Fruit fly (Drosophila melanogaster) whole organism, embryonic: Measurements from ENCODE around the gene PIG-U.

Source experiments
- Asciz ChIP-seq: fragments of 200-800 bp; sonication (Bioruptor generic); optimal IDR thresholded peaks from 2 replicates; lab custom pipeline; 2017; ENCODE audit warnings: missing biosample characterization, mild to moderate bottlenecking, missing genetic modification characterization, missing genetic modification reagents
- Bdp1 ChIP-seq: fragments of 200-800 bp; sonication (Bioruptor generic); optimal IDR thresholded peaks from 3 replicates; lab custom pipeline; 2016; ENCODE audit warnings: missing biosample characterization, missing genetic modification characterization
- Blimp-1 ChIP-seq: fragments of 200-800 bp; sonication (Bioruptor generic); optimal IDR thresholded peaks from 3 replicates; lab custom pipeline; 2018; ENCODE audit warnings: missing biosample characterization, missing genetic modification characterization, mild to moderate bottlenecking, moderate library complexity, missing genetic modification reagents
- CG10462 ChIP-seq: fragments of 200-800 bp; sonication (Bioruptor generic); optimal IDR thresholded peaks from 2 replicates; lab custom pipeline; 2016; ENCODE audit warnings: missing biosample characterization, missing genetic modification characterization
- CG11504 ChIP-seq: fragments of 200-800 bp; sonication (Bioruptor generic); optimal IDR thresholded peaks from 3 replicates; lab custom pipeline; 2019; ENCODE audit warnings: missing biosample characterization, mild to moderate bottlenecking, missing genetic modification characterization, moderate library complexity
- CG11560 ChIP-seq: fragments of 200-800 bp; sonication (Bioruptor generic); IDR thresholded peaks from 3 replicates; pipeline ENCODE4 v1.3.6; 2022; ENCODE audit warnings: missing biosample characterization, missing genetic modification characterization
- CG12942 ChIP-seq: fragments of 200-800 bp; sonication (Bioruptor generic); optimal IDR thresholded peaks from 3 replicates; lab custom pipeline; 2016; ENCODE audit warnings: missing biosample characterization, missing genetic modification characterization
- CG1529 ChIP-seq: fragments of 200-800 bp; sonication (Bioruptor generic); optimal IDR thresholded peaks from 3 replicates; lab custom pipeline; 2018; ENCODE audit warnings: missing biosample characterization, missing genetic modification characterization
- CG17328 ChIP-seq: fragments of 200-800 bp; sonication (Bioruptor generic); IDR thresholded peaks from 2 replicates; pipeline ENCODE4 v1.3.6; 2022; ENCODE audit warnings: missing biosample characterization, missing genetic modification characterization
- CG17361 ChIP-seq: fragments of 200-800 bp; sonication (Bioruptor generic); IDR thresholded peaks from 3 replicates; pipeline ENCODE4 v1.3.6; 2022; ENCODE audit warnings: missing biosample characterization, missing genetic modification characterization
- CG31224 ChIP-seq: fragments of 200-800 bp; sonication (Bioruptor generic); IDR thresholded peaks from 2 replicates; pipeline ENCODE4 v1.3.6; 2022; ENCODE audit warnings: missing biosample characterization, missing genetic modification characterization
- CG3163 ChIP-seq: fragments of 200-800 bp; sonication (Bioruptor generic); optimal IDR thresholded peaks from 3 replicates; lab custom pipeline; 2016; ENCODE audit warnings: missing biosample characterization, missing genetic modification characterization
- CG33213 ChIP-seq: fragments of 200-800 bp; sonication (Bioruptor generic); optimal IDR thresholded peaks from 3 replicates; lab custom pipeline; 2016; ENCODE audit warnings: missing biosample characterization, missing genetic modification characterization
- CG3407 ChIP-seq: fragments of 200-800 bp; sonication (Bioruptor generic); optimal IDR thresholded peaks from 2 replicates; lab custom pipeline; 2018; ENCODE audit warnings: missing biosample characterization, mild to moderate bottlenecking, missing genetic modification characterization
- CG34224 ChIP-seq: fragments of 200-800 bp; sonication (Bioruptor generic); IDR thresholded peaks from 3 replicates; pipeline ENCODE4 v1.3.6; 2022; ENCODE audit warnings: missing biosample characterization, missing genetic modification characterization; ENCODE audit not compliant: partially characterized antibody
- CG34376 ChIP-seq: fragments of 200-800 bp; sonication (Bioruptor generic); optimal IDR thresholded peaks from 2 replicates; lab custom pipeline; 2018; ENCODE audit warnings: missing biosample characterization, mild to moderate bottlenecking, missing genetic modification characterization
- CG5180 ChIP-seq: fragments of 200-800 bp; sonication (Bioruptor generic); optimal IDR thresholded peaks from 3 replicates; lab custom pipeline; 2017; ENCODE audit warnings: missing biosample characterization, missing genetic modification characterization, mild to moderate bottlenecking, moderate library complexity, missing genetic modification reagents
- CG6813 ChIP-seq: fragments of 200-800 bp; sonication (Bioruptor generic); optimal IDR thresholded peaks from 2 replicates; lab custom pipeline; 2017; ENCODE audit warnings: missing biosample characterization, missing genetic modification characterization, mild to moderate bottlenecking, moderate library complexity, missing genetic modification reagents
- CG7928 ChIP-seq: fragments of 200-800 bp; sonication (Bioruptor generic); optimal IDR thresholded peaks from 2 replicates; lab custom pipeline; 2017; ENCODE audit warnings: missing biosample characterization, mild to moderate bottlenecking, missing genetic modification characterization
- Dek ChIP-seq: fragments of 200-800 bp; sonication (Bioruptor generic); optimal IDR thresholded peaks from 3 replicates; lab custom pipeline; 2019; ENCODE audit warnings: missing biosample characterization, mild to moderate bottlenecking, missing genetic modification characterization, moderate library complexity
- Doc3 ChIP-seq: fragments of 200-800 bp; sonication (Bioruptor generic); IDR thresholded peaks from 3 replicates; pipeline ENCODE4 v1.3.6; 2022; ENCODE audit warnings: missing biosample characterization, missing genetic modification characterization; ENCODE audit not compliant: partially characterized antibody
- H15 ChIP-seq: fragments of 200-800 bp; sonication (Bioruptor generic); IDR thresholded peaks from 3 replicates; pipeline ENCODE4 v1.3.6; 2022; ENCODE audit warnings: missing biosample characterization, missing genetic modification characterization
- HLHmδ ChIP-seq: fragments of 200-800 bp; sonication (Bioruptor generic); optimal IDR thresholded peaks from 2 replicates; lab custom pipeline; 2018; ENCODE audit warnings: missing biosample characterization, mild to moderate bottlenecking, missing genetic modification characterization, moderate library complexity
- MESR4 ChIP-seq: fragments of 200-800 bp; sonication (Bioruptor generic); optimal IDR thresholded peaks from 2 replicates; lab custom pipeline; 2018; ENCODE audit warnings: missing biosample characterization, mild to moderate bottlenecking, missing genetic modification characterization, moderate library complexity
- Myb ChIP-seq: fragments of 200-800 bp; sonication (Bioruptor generic); optimal IDR thresholded peaks from 2 replicates; lab custom pipeline; 2016; ENCODE audit warnings: missing biosample characterization, missing genetic modification characterization
- PHDP ChIP-seq: fragments of 200-800 bp; sonication (Bioruptor generic); optimal IDR thresholded peaks from 3 replicates; lab custom pipeline; 2018; ENCODE audit warnings: missing biosample characterization, mild to moderate bottlenecking, missing genetic modification characterization, moderate library complexity
- Vsx1 ChIP-seq: fragments of 200-800 bp; sonication (Bioruptor generic); optimal IDR thresholded peaks from 2 replicates; lab custom pipeline; 2017; ENCODE audit warnings: missing biosample characterization, mild to moderate bottlenecking, missing genetic modification characterization, missing genetic modification reagents
- al ChIP-seq: fragments of 200-800 bp; sonication (Bioruptor generic); IDR thresholded peaks from 2 replicates; pipeline ENCODE4 v1.3.6; 2022; ENCODE audit warnings: missing biosample characterization, missing genetic modification characterization
- ase ChIP-seq: fragments of 200-800 bp; sonication (Bioruptor generic); IDR thresholded peaks from 3 replicates; pipeline ENCODE4 v1.3.6; 2022; ENCODE audit warnings: missing biosample characterization, missing genetic modification characterization
- bbx ChIP-seq: fragments of 200-800 bp; sonication (Bioruptor generic); IDR thresholded peaks from 2 replicates; pipeline ENCODE4 v1.3.6; 2022; ENCODE audit warnings: missing biosample characterization, missing genetic modification characterization; ENCODE audit not compliant: partially characterized antibody
- bsh ChIP-seq, 2 experiments: fragments of 200-800 bp; sonication (Bioruptor generic); optimal IDR thresholded peaks; 2 replicates each; lab custom pipeline; 2017 to 2018; ENCODE audit warnings: mild to moderate bottlenecking in 2 of 2, missing biosample characterization in 2 of 2, missing genetic modification characterization in 2 of 2, moderate library complexity in 1 of 2
- caup ChIP-seq: fragments of 200-800 bp; sonication (Bioruptor generic); optimal IDR thresholded peaks from 3 replicates; lab custom pipeline; 2017; ENCODE audit warnings: missing biosample characterization, mild to moderate bottlenecking, missing genetic modification characterization, moderate library complexity; ENCODE audit not compliant: severe bottlenecking
- chm ChIP-seq: fragments of 200-800 bp; sonication (Bioruptor generic); IDR thresholded peaks from 2 replicates; pipeline ENCODE4 v1.3.6; 2022; ENCODE audit warnings: missing biosample characterization, missing genetic modification characterization
- ci ChIP-seq: fragments of 200-800 bp; sonication (Bioruptor generic); IDR thresholded peaks from 3 replicates; pipeline ENCODE4 v1.3.6; 2022; ENCODE audit warnings: missing biosample characterization, missing genetic modification characterization
- crp ChIP-seq, 2 experiments: fragments of 200-800 bp; sonication (Bioruptor generic); optimal IDR thresholded peaks; 2 replicates in 1 of 2; 3 replicates in 1 of 2; lab custom pipeline; 2017; ENCODE audit warnings: missing biosample characterization in 2 of 2, missing genetic modification characterization in 2 of 2, mild to moderate bottlenecking in 1 of 2, moderate library complexity in 1 of 2
- dmrt11E ChIP-seq: fragments of 200-800 bp; sonication (Bioruptor generic); optimal IDR thresholded peaks from 3 replicates; lab custom pipeline; 2018; ENCODE audit warnings: missing biosample characterization, mild to moderate bottlenecking, missing genetic modification characterization, moderate library complexity
- dpn ChIP-seq, 2 experiments: fragments of 200-800 bp; sonication (Bioruptor generic); optimal IDR thresholded peaks; 3 replicates each; lab custom pipeline; 2016; ENCODE audit warnings: missing biosample characterization in 2 of 2, missing genetic modification characterization in 2 of 2
- mld ChIP-seq: fragments of 200-800 bp; sonication (Bioruptor generic); IDR thresholded peaks from 3 replicates; pipeline ENCODE4 v1.3.6; 2022; ENCODE audit warnings: missing biosample characterization, missing genetic modification characterization; ENCODE audit not compliant: partially characterized antibody
- nerfin-1 ChIP-seq: fragments of 200-800 bp; sonication (Bioruptor generic); optimal IDR thresholded peaks from 3 replicates; lab custom pipeline; 2019; ENCODE audit warnings: missing biosample characterization, mild to moderate bottlenecking, missing genetic modification characterization, moderate library complexity
- odd ChIP-seq: fragments of 200-800 bp; sonication (Bioruptor generic); optimal IDR thresholded peaks from 2 replicates; lab custom pipeline; 2017; ENCODE audit warnings: missing biosample characterization, mild to moderate bottlenecking, missing genetic modification characterization
- pb ChIP-seq: fragments of 200-800 bp; sonication (Bioruptor generic); optimal IDR thresholded peaks from 3 replicates; lab custom pipeline; 2016; ENCODE audit warnings: missing biosample characterization, missing genetic modification characterization
- pfk ChIP-seq: fragments of 200-800 bp; sonication (Bioruptor generic); optimal IDR thresholded peaks from 2 replicates; lab custom pipeline; 2018; ENCODE audit warnings: missing biosample characterization, mild to moderate bottlenecking, missing genetic modification characterization, moderate library complexity
- slou ChIP-seq: fragments of 200-800 bp; sonication (Bioruptor generic); optimal IDR thresholded peaks from 3 replicates; lab custom pipeline; 2016; ENCODE audit warnings: missing biosample characterization, missing genetic modification characterization
- slp2 ChIP-seq: fragments of 200-800 bp; sonication (Bioruptor generic); optimal IDR thresholded peaks from 2 replicates; lab custom pipeline; 2016; ENCODE audit warnings: missing biosample characterization, missing genetic modification characterization
- sr ChIP-seq: fragments of 200-800 bp; sonication (Bioruptor generic); IDR thresholded peaks from 3 replicates; pipeline ENCODE4 v1.3.6; 2022; ENCODE audit warnings: missing biosample characterization, missing genetic modification characterization
- stwl ChIP-seq: fragments of 200-800 bp; sonication (Bioruptor generic); optimal IDR thresholded peaks from 3 replicates; lab custom pipeline; 2018; ENCODE audit warnings: missing biosample characterization, mild to moderate bottlenecking, missing genetic modification characterization, moderate library complexity
- vnd ChIP-seq: fragments of 200-800 bp; sonication (Bioruptor generic); IDR thresholded peaks from 3 replicates; pipeline ENCODE4 v1.3.6; 2022; ENCODE audit warnings: missing biosample characterization, missing genetic modification characterization; ENCODE audit not compliant: partially characterized antibody

PIG-U gene

DNA sequence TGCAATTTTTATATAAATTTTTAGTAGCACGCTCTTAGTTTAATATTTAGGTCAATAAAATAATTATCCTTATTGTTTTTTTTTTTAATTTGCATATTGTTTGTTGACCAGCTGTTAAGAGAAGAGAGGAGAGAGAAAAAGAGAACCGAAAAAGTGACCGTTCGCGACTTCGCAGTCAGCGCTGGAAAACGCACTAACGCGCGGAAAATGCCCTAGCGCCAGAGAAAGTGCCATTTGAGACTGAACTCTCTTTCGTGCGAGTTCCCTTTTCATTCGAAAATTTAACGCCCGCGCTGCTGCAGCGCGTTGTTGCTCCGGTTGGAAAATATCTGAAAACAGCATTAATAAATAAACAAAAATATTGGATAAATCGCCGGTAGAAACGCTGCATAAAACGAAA lies 28.2 kb downstream of the PIG-U start (continued):
- TF ChIP-seq crp (GFP tag; optimal IDR thresholded peaks at IDR 0.05; lab: Kevin White, UChicago) (peak in 1 of 2 experiments; percentile 21), slp2 (GFP tag; lab: Kevin White, UChicago) (no peak), H15 (GFP tag; lab: Robert Waterston, UW) (no peak), Asciz (GFP tag; lab: Kevin White, UChicago) (peak; percentile 31), slou (no peak), dpn (GFP tag; optimal IDR thresholded peaks at IDR 0.05; lab: Kevin White, UChicago) (peak in 1 of 2 experiments; percentile 24), Dek (tag; lab: Kevin White, UChicago) (peak; percentile 2), CG6813 (GFP tag; lab: Kevin White, UChicago) (no peak), PHDP (peak; percentile 15), vnd (GFP tag; lab: Robert Waterston, UW) (no peak), CG34376 (peak; percentile 14), CG31224 (no peak), nerfin-1 (tag; lab: Kevin White, UChicago) (no peak), CG5180 (GFP tag; lab: Kevin White, UChicago) (no peak), HLHmδ (GFP tag; lab: Kevin White, UChicago) (peak; percentile 92), mld (no peak), Doc3 (GFP tag; lab: Robert Waterston, UW) (no peak), ci (GFP tag; lab: Robert Waterston, UW) (peak; percentile 80; the same call in 2 of the 3 replicates), bsh (GFP tag; optimal IDR thresholded peaks at IDR 0.05; lab: Kevin White, UChicago) (no peak), CG11560 (tag; lab: Robert Waterston, UW) (no peak), chm (GFP tag; lab: Robert Waterston, UW) (peak; percentile 86), Bdp1 (GFP tag; lab: Kevin White, UChicago) (peak; percentile 28), CG34224 (GFP tag; lab: Robert Waterston, UW) (peak; percentile 34; the same call in 2 of the 3 replicates), CG33213 (GFP tag; lab: Kevin White, UChicago) (peak; percentile 38), CG17328 (0 out of 2 replicates have a peak, but pooled peaks have one; percentile 8), CG12942 (no peak), dmrt11E (tag; lab: Kevin White, UChicago) (no peak), bbx (peak; percentile 65), Blimp-1 (GFP tag; lab: Kevin White, UChicago) (no peak), CG11504 (tag; lab: Kevin White, UChicago) (no peak), pfk (peak; percentile 87), CG10462 (GFP tag; lab: Kevin White, UChicago) (no peak), Myb (GFP tag; lab: Kevin White, UChicago) (peak; percentile 1), CG7928 (GFP tag; lab: Kevin White, UChicago) (no peak), CG1529 (GFP tag; lab: Kevin White, UChicago) (no peak), CG17361 (GFP tag; lab: Robert Waterston, UW) (no peak), Vsx1 (GFP tag; lab: Kevin White, UChicago) (no peak), CG3163 (peak; percentile 99), stwl (peak; percentile 67), sr (no peak), al (GFP tag; lab: Robert Waterston, UW) (no peak), odd (GFP tag; lab: Kevin White, UChicago) (peak; percentile 10), MESR4 (GFP tag; lab: Kevin White, UChicago) (peak; percentile 1), CG3407 (GFP tag; lab: Kevin White, UChicago) (peak; percentile 4), ase (GFP tag; lab: Robert Waterston, UW) (no peak), caup (GFP tag; lab: Kevin White, UChicago) (peak; percentile 27), pb (no peak)
